Fruit fly (Drosophila melanogaster): ENCODE measurements around the gene CG32642.

DNA sequence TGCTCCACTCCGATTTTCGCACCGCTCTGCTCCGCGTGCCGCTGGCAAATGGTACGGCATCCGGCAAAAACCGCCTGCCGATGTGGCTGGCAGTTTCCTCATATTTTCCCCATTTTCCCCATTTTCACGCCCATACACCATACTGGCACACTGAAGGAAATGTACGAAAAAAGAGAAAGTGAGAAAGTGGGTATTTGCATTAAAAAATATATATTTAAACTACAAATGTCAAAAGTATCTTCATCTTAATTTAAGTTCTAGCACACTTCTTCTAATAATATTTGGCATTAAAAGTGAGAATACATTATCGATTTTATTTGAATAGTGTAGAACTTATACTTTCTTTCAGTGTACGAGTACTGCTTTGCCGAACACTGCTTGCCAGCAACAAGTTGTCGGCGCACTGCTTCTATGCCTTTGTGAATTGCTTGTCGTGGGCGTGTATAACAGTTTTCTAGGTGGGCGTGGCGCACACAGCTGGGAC is 1.6 kb upstream of the CG32642 start, which contains the start of gene hec:
- TF ChIP-seq CG7101 (tag; optimal IDR thresholded peaks at IDR 0.05): no peak
- TF ChIP-seq CG5204 (GFP tag; optimal IDR thresholded peaks at IDR 0.05): no peak
- no peak for TF ChIP-seq CG33017 (tag; optimal IDR thresholded peaks at IDR 0.05)
- no peak for TF ChIP-seq cnc (optimal IDR thresholded peaks at IDR 0.05)
- no peak for TF ChIP-seq bab1 (GFP tag; optimal IDR thresholded peaks at IDR 0.05)
- no peak for TF ChIP-seq Hr96 (GFP tag; optimal IDR thresholded peaks at IDR 0.05)
- no peak for TF ChIP-seq CG7045 (GFP tag; optimal IDR thresholded peaks at IDR 0.05)
- TF ChIP-seq CG1620 (GFP tag; optimal IDR thresholded peaks at IDR 0.05): no peak
- TF ChIP-seq toe (GFP tag; optimal IDR thresholded peaks at IDR 0.05): no peak
- no peak for TF ChIP-seq pad (GFP tag; optimal IDR thresholded peaks at IDR 0.05)
